Fruit fly (Drosophila melanogaster) whole organism, prepupa: Measurements from ENCODE around the gene CG5715.
A peak's percentile ranks its signal among the peaks of the same experiment; 100 is the strongest.

Source experiments
- CG10631 ChIP-seq: fragments of 200-800 bp; sonication (Bioruptor generic); optimal IDR thresholded peaks from 2 replicates; lab custom pipeline; 2016; ENCODE audit warnings: missing biosample characterization, missing genetic modification characterization
- CG11294 ChIP-seq: fragments of 200-800 bp; sonication (Bioruptor generic); IDR thresholded peaks from 2 replicates; pipeline ENCODE4 v1.3.6; 2022; ENCODE audit warnings: missing biosample characterization, missing genetic modification characterization
- CG11762 ChIP-seq: fragments of 200-800 bp; sonication (Bioruptor generic); optimal IDR thresholded peaks from 3 replicates; lab custom pipeline; 2016; ENCODE audit warnings: missing biosample characterization, missing genetic modification characterization; ENCODE audit not compliant: insufficient read depth
- CG11902 ChIP-seq: fragments of 200-800 bp; sonication (Bioruptor generic); optimal IDR thresholded peaks from 3 replicates; lab custom pipeline; 2016; ENCODE audit warnings: missing biosample characterization, missing genetic modification characterization
- CG15336 ChIP-seq: fragments of 200-800 bp; sonication (Bioruptor generic); IDR thresholded peaks from 2 replicates; pipeline ENCODE4 v1.3.6; 2022; ENCODE audit warnings: missing biosample characterization, missing genetic modification characterization
- CG1621 ChIP-seq: fragments of 200-800 bp; sonication (Bioruptor generic); optimal IDR thresholded peaks from 3 replicates; lab custom pipeline; 2018; ENCODE audit warnings: missing biosample characterization, mild to moderate bottlenecking, missing genetic modification characterization
- CG16779 ChIP-seq: fragments of 200-800 bp; sonication (Bioruptor generic); optimal IDR thresholded peaks from 3 replicates; lab custom pipeline; 2017; ENCODE audit warnings: missing biosample characterization, mild to moderate bottlenecking, missing genetic modification characterization
- CG3032 ChIP-seq: fragments of 200-800 bp; optimal IDR thresholded peaks from 2 replicates; lab custom pipeline; 2019; ENCODE audit warnings: missing biosample characterization, mild to moderate bottlenecking, missing genetic modification characterization, moderate library complexity
- CG31627 ChIP-seq: fragments of 200-800 bp; sonication (Bioruptor generic); optimal IDR thresholded peaks from 3 replicates; lab custom pipeline; 2016; ENCODE audit warnings: missing biosample characterization, missing genetic modification characterization
- CG32006 ChIP-seq: fragments of 200-800 bp; sonication (Bioruptor generic); optimal IDR thresholded peaks from 3 replicates; lab custom pipeline; 2017; ENCODE audit warnings: missing biosample characterization, mild to moderate bottlenecking, missing genetic modification characterization
- CG34406 ChIP-seq: fragments of 200-800 bp; sonication (Bioruptor generic); optimal IDR thresholded peaks from 3 replicates; lab custom pipeline; 2016; ENCODE audit warnings: missing biosample characterization, missing genetic modification characterization
- CG3919 ChIP-seq: fragments of 200-800 bp; sonication (Bioruptor generic); optimal IDR thresholded peaks from 3 replicates; lab custom pipeline; 2016; ENCODE audit warnings: missing biosample characterization, missing genetic modification characterization
- CG4318 ChIP-seq: fragments of 200-800 bp; sonication (Bioruptor generic); optimal IDR thresholded peaks from 3 replicates; lab custom pipeline; 2017; ENCODE audit warnings: missing biosample characterization, mild to moderate bottlenecking, missing genetic modification characterization
- CG6163 ChIP-seq: fragments of 200-800 bp; sonication (Bioruptor generic); IDR thresholded peaks from 3 replicates; pipeline ENCODE4 v1.3.6; 2022; ENCODE audit warnings: missing biosample characterization, missing genetic modification characterization
- CG6276 ChIP-seq: fragments of 200-800 bp; sonication (Bioruptor generic); optimal IDR thresholded peaks from 2 replicates; lab custom pipeline; 2017; ENCODE audit warnings: missing biosample characterization, mild to moderate bottlenecking, missing genetic modification characterization
- CG6792 ChIP-seq: fragments of 200-800 bp; sonication (Bioruptor generic); optimal IDR thresholded peaks from 3 replicates; lab custom pipeline; 2016; ENCODE audit warnings: missing biosample characterization, missing genetic modification characterization
- CG6854 ChIP-seq: fragments of 200-800 bp; sonication (Bioruptor generic); optimal IDR thresholded peaks from 2 replicates; lab custom pipeline; 2017; ENCODE audit warnings: missing biosample characterization, mild to moderate bottlenecking, missing genetic modification characterization
- CG8119 ChIP-seq: fragments of 200-800 bp; sonication (Bioruptor generic); IDR thresholded peaks from 3 replicates; pipeline ENCODE4 v1.3.6; 2022; ENCODE audit warnings: missing biosample characterization, missing genetic modification characterization
- Eip78C ChIP-seq: fragments of 200-800 bp; sonication (Bioruptor generic); peaks from one replicate; lab custom pipeline; 2016; ENCODE audit warnings: missing biosample characterization, missing genetic modification characterization
- Eip93F ChIP-seq: fragments of 200-800 bp; sonication (Bioruptor generic); optimal IDR thresholded peaks from 2 replicates; lab custom pipeline; 2016; ENCODE audit warnings: missing biosample characterization, mild to moderate bottlenecking, missing genetic modification characterization
- Ets21C ChIP-seq: fragments of 200-800 bp; sonication (Bioruptor generic); optimal IDR thresholded peaks from 3 replicates; lab custom pipeline; 2016; ENCODE audit warnings: missing biosample characterization, missing genetic modification characterization
- Ets96B ChIP-seq: fragments of 200-800 bp; optimal IDR thresholded peaks from 2 replicates; lab custom pipeline; 2019; ENCODE audit warnings: missing biosample characterization, mild to moderate bottlenecking, missing genetic modification characterization, moderate library complexity
- Hr38 ChIP-seq: sonication (Bioruptor generic); optimal IDR thresholded peaks from 2 replicates; lab custom pipeline; 2016; ENCODE audit warnings: missing biosample characterization, missing genetic modification characterization
- Hr39 ChIP-seq: fragments of 200-800 bp; sonication (Bioruptor generic); optimal IDR thresholded peaks from 2 replicates; lab custom pipeline; 2016; ENCODE audit warnings: missing biosample characterization, missing genetic modification characterization
- Hr4 ChIP-seq: fragments of 200-800 bp; sonication (Bioruptor generic); optimal IDR thresholded peaks from 3 replicates; lab custom pipeline; 2016; ENCODE audit warnings: missing biosample characterization, missing genetic modification characterization
- Met ChIP-seq: fragments of 200-800 bp; sonication (Bioruptor generic); optimal IDR thresholded peaks from 3 replicates; lab custom pipeline; 2016; ENCODE audit warnings: missing biosample characterization, missing genetic modification characterization
- Smox ChIP-seq: fragments of 200-800 bp; sonication (Bioruptor generic); optimal IDR thresholded peaks from 3 replicates; lab custom pipeline; 2016; ENCODE audit warnings: missing biosample characterization, missing genetic modification characterization
- Sox102F ChIP-seq: fragments of 200-800 bp; sonication (Bioruptor generic); optimal IDR thresholded peaks from 2 replicates; lab custom pipeline; 2016; ENCODE audit warnings: missing biosample characterization, mild to moderate bottlenecking, missing genetic modification characterization
- Sox14 ChIP-seq: fragments of 200-800 bp; sonication (Bioruptor generic); optimal IDR thresholded peaks from 3 replicates; lab custom pipeline; 2016; ENCODE audit warnings: missing biosample characterization, missing genetic modification characterization
- achi ChIP-seq: fragments of 200-800 bp; sonication (Bioruptor generic); optimal IDR thresholded peaks from 3 replicates; lab custom pipeline; 2016; ENCODE audit warnings: missing biosample characterization, missing genetic modification characterization
- acj6 ChIP-seq: fragments of 200-800 bp; sonication (Bioruptor generic); optimal IDR thresholded peaks from 3 replicates; lab custom pipeline; 2016; ENCODE audit warnings: missing biosample characterization, missing genetic modification characterization
- cyc ChIP-seq: fragments of 200-800 bp; sonication (Bioruptor generic); optimal IDR thresholded peaks from 3 replicates; lab custom pipeline; 2016; ENCODE audit warnings: missing biosample characterization, missing genetic modification characterization
- dac ChIP-seq: fragments of 200-800 bp; sonication (Bioruptor generic); optimal IDR thresholded peaks from 2 replicates; lab custom pipeline; 2017; ENCODE audit warnings: missing biosample characterization, mild to moderate bottlenecking, missing genetic modification characterization
- dsx ChIP-seq: fragments of 200-800 bp; optimal IDR thresholded peaks from 3 replicates; lab custom pipeline; 2019; ENCODE audit warnings: missing biosample characterization, mild to moderate bottlenecking, missing genetic modification characterization, moderate library complexity; ENCODE audit not compliant: poor library complexity, severe bottlenecking
- esn ChIP-seq: fragments of 200-800 bp; sonication (Bioruptor generic); optimal IDR thresholded peaks from 2 replicates; lab custom pipeline; 2016; ENCODE audit warnings: missing biosample characterization, mild to moderate bottlenecking, missing genetic modification characterization, moderate library complexity
- fd59A ChIP-seq: fragments of 200-800 bp; sonication (Bioruptor generic); optimal IDR thresholded peaks from 2 replicates; lab custom pipeline; 2017; ENCODE audit warnings: missing biosample characterization, mild to moderate bottlenecking, missing genetic modification characterization, missing genetic modification reagents
- fkh ChIP-seq: fragments of 200-800 bp; sonication (Bioruptor generic); optimal IDR thresholded peaks from 3 replicates; lab custom pipeline; 2017; ENCODE audit warnings: missing biosample characterization, mild to moderate bottlenecking, missing genetic modification characterization, moderate library complexity
- lz ChIP-seq: fragments of 200-800 bp; sonication (Bioruptor generic); optimal IDR thresholded peaks from 3 replicates; lab custom pipeline; 2016; ENCODE audit warnings: missing biosample characterization, missing genetic modification characterization
- pdm3 ChIP-seq: fragments of 200-800 bp; sonication (Bioruptor generic); optimal IDR thresholded peaks from 3 replicates; lab custom pipeline; 2016; ENCODE audit warnings: missing biosample characterization, missing genetic modification characterization
- ss ChIP-seq, 2 experiments: fragments of 200-800 bp; sonication (Bioruptor generic); optimal IDR thresholded peaks; 2 replicates in 1 of 2; 3 replicates in 1 of 2; lab custom pipeline; 2017 to 2018; ENCODE audit warnings: mild to moderate bottlenecking in 2 of 2, missing biosample characterization in 2 of 2, missing genetic modification characterization in 2 of 2, moderate library complexity in 1 of 2
- vri ChIP-seq: fragments of 200-800 bp; sonication (Bioruptor generic); optimal IDR thresholded peaks from 3 replicates; lab custom pipeline; 2016; ENCODE audit warnings: missing biosample characterization, mild to moderate bottlenecking, missing genetic modification characterization

The CG5715 gene

DNA sequence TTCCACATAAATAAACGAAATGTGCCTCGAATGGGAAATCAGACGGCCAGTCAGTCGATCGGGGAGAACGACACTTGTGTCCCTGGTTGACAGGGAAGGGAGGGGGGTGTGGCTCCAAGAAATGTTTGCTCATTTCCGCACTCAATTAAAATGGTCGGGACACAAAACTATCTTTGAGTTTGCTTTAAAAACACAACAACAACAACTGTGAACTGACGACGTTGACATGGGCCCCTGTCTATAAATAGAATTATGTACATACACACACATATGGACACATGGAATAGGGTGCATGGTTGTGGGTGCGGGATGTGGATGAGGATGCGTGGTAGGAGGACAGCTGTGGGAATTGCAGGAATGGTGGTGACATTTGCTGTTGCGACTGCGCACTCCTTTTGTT lies 24.2 kb downstream of the CG5715 start:
- peak in 1 of 2 experiments; percentile 27 for TF ChIP-seq ss (GFP tag; optimal IDR thresholded peaks at IDR 0.05; lab: Kevin White, UChicago)
- TF ChIP-seq fkh, result peak; percentile 80
- no peak for TF ChIP-seq Hr38 (GFP tag; lab: Kevin White, UChicago)

DNA sequence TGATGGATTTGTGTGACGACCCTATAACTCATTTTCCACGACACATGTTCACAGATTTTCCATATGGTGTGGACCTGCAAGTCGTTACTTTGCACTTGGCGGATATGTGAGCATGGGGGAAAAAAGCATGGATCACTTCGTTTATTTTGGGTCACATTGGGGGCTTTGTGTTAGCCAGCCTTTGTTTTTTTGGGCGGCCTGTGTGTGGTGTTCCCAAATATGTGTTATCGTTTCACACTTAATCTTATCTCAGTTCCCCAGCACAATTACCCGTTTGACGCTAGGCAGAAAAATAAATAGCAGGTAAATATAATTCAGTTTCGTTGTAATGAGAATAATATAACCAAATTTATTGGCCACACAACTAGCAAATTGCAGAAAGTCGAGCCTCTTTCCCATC lies 25.9 kb downstream of the CG5715 start:
- no peak for TF ChIP-seq Hr4 (GFP tag; lab: Kevin White, UChicago)
- no peak for TF ChIP-seq dsx (GFP tag; lab: Kevin White, UChicago)
- TF ChIP-seq pdm3, result no peak
- TF ChIP-seq CG6792, result no peak
- TF ChIP-seq Eip93F (GFP tag; lab: Kevin White, UChicago), result peak; percentile 28
- TF ChIP-seq CG11294 (GFP tag; lab: Robert Waterston, UW), result no peak
- TF ChIP-seq esn (GFP tag; lab: Kevin White, UChicago), result no peak
- TF ChIP-seq CG11902, result no peak
- peak; percentile 51 for TF ChIP-seq fkh
- no peak for TF ChIP-seq CG6163
- TF ChIP-seq CG1621, result no peak
- TF ChIP-seq CG31627 (GFP tag; lab: Kevin White, UChicago), result no peak
- no peak for TF ChIP-seq Ets96B (tag; lab: Kevin White, UChicago)
- TF ChIP-seq Sox14, result no peak
- TF ChIP-seq achi (GFP tag; lab: Kevin White, UChicago), result no peak

DNA sequence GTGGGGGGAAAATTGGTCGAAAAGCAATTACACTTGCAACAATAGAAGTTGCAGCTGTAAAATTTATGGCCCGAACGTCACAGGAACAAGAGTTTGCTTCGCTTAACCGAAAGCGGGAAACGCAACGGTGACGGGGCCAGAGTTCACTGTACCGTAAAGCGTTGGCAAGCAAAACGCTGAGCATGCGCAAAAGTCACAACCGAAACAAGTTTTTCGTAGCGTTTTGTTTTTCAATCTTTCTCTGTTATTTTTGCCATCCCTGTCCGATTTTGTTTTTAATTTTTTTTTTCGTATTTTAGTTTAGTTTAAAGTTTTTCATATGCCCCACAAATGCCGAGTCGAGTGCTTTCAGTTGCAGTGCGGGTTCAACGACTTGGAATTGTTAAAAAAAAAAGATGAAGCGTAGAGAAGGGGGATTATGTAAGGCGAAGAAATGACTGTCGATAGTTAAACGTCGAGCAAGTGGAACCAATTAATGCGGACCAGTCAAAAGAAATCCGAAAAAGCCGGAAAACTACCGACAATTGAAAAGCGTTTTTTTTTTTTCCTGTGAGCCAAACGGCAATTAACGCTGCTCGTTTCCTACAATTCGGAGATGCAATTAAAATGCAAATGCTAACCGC lies 26.5 kb downstream of the CG5715 start:
- TF ChIP-seq Sox14 (no peak), cyc (GFP tag; lab: Kevin White, UChicago) (no peak), Ets21C (GFP tag; lab: Kevin White, UChicago) (no peak), CG3919 (no peak), Sox102F (GFP tag; lab: Kevin White, UChicago) (no peak), dac (GFP tag; lab: Kevin White, UChicago) (no peak), Eip78C (GFP tag; lab: Kevin White, UChicago) (no peak), ss (GFP tag; optimal IDR thresholded peaks at IDR 0.05; lab: Kevin White, UChicago) (no peak), CG32006 (GFP tag; lab: Kevin White, UChicago) (no peak), CG15336 (GFP tag; lab: Robert Waterston, UW) (no peak), fkh (no peak), Met (GFP tag; lab: Kevin White, UChicago) (no peak), CG34406 (no peak), lz (GFP tag; lab: Kevin White, UChicago) (no peak), CG6854 (GFP tag; lab: Kevin White, UChicago) (no peak), CG11762 (GFP tag; lab: Kevin White, UChicago) (no peak), vri (GFP tag; lab: Kevin White, UChicago) (no peak), Hr4 (GFP tag; lab: Kevin White, UChicago) (no peak), esn (GFP tag; lab: Kevin White, UChicago) (no peak)

DNA sequence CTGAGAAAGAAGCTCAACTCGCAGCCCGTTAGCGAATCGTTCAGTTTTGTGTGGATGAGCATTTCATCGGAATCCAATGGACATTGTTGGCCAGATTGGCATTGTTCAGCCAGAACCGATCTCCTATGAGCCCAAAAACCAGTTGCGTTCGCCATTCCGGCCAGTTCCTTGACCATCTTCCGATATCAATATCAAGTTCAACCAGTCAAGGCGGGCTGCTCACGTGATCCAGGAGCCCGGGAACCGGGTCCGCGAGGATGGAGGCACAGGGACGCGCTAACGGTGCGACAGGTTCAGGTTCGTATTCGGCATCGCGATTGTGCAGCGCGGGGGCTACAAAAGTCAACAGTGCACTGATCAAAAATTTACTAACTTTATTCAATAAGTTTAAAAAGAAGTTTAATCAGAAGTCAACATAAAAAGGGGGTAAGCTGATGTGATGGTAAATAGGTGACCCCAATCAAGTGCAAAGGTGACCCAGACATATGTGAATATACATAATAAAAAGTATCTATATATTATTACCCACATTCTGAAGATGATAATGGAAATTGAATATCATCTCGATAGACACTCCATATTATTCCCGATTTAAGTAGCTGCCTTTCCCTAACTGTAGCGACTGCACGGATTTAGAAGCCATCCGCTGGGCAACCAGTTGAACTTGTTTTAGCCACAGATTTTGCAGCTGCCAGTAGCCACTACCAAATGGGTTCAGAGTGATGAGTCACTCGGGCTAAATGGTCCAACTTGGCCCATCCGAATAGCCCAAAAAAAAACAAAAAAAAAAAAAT lies 27.2 kb downstream of the CG5715 start:
- peak; percentile 91 for TF ChIP-seq fd59A
- TF ChIP-seq CG34406, result peak; percentile 88
- TF ChIP-seq ss (GFP tag; optimal IDR thresholded peaks at IDR 0.05; lab: Kevin White, UChicago), result peak; percentile 92 to 95
- peak; percentile 88 for TF ChIP-seq CG6792
- TF ChIP-seq Sox102F (GFP tag; lab: Kevin White, UChicago), result peak; percentile 80
- peak; percentile 71 for TF ChIP-seq CG11902
- TF ChIP-seq CG16779 (tag; lab: Kevin White, UChicago), result peak; percentile 73
- TF ChIP-seq CG32006 (GFP tag; lab: Kevin White, UChicago), result peak; percentile 92
- peak; percentile 81 for TF ChIP-seq Sox14
- TF ChIP-seq Hr39 (GFP tag; lab: Kevin White, UChicago), result peak; percentile 59
- peak; percentile 84 for TF ChIP-seq dsx (GFP tag; lab: Kevin White, UChicago)
- peak; percentile 87 for TF ChIP-seq Hr4 (GFP tag; lab: Kevin White, UChicago)
- TF ChIP-seq CG4318 (GFP tag; lab: Kevin White, UChicago), result peak; percentile 82
- peak; percentile 86 for TF ChIP-seq acj6 (GFP tag; lab: Kevin White, UChicago)
- TF ChIP-seq Smox (GFP tag; lab: Kevin White, UChicago), result peak; percentile 83
- peak; percentile 82 for TF ChIP-seq CG6276
- peak; percentile 90 for TF ChIP-seq achi (GFP tag; lab: Kevin White, UChicago)
- TF ChIP-seq CG31627 (GFP tag; lab: Kevin White, UChicago), result peak; percentile 62
- TF ChIP-seq CG6163, result peak; percentile 69; the same call in 2 of the 3 replicates
- peak; percentile 89 for TF ChIP-seq CG10631
- TF ChIP-seq fkh, result no peak
- peak; percentile 87 for TF ChIP-seq CG8119
- no peak; the same call in 1 of the 2 replicates for TF ChIP-seq CG11294 (GFP tag; lab: Robert Waterston, UW)
- TF ChIP-seq CG3032 (tag; lab: Kevin White, UChicago), result peak; percentile 94
